Fruit fly (Drosophila melanogaster): Measurements from ENCODE around the gene CG13101.

The CG13101 gene

dm6 chr2L:8989037-8989591, 4.4 kb upstream of the CG13101 start, which contains the start of gene rost (continued):
- TF ChIP-seq mam (GFP tag; optimal IDR thresholded peaks at IDR 0.05), result no peak
- TF ChIP-seq gcm (GFP tag; optimal IDR thresholded peaks at IDR 0.05), result no peak
- TF ChIP-seq Deaf1 (tag; optimal IDR thresholded peaks at IDR 0.05), result peak; percentile 94
- TF ChIP-seq z (GFP tag; IDR thresholded peaks at IDR 0.05), result no peak
- TF ChIP-seq h (optimal IDR thresholded peaks at IDR 0.05), result no peak
- TF ChIP-seq ato (GFP tag; IDR thresholded peaks at IDR 0.05; ENCODE audit: partially characterized antibody), result no peak
- no peak for TF ChIP-seq peb (GFP tag; IDR thresholded peaks at IDR 0.05)
- no peak for TF ChIP-seq chif (GFP tag; optimal IDR thresholded peaks at IDR 0.05)
- no peak for TF ChIP-seq CG17568 (GFP tag; optimal IDR thresholded peaks at IDR 0.05)
- no peak for TF ChIP-seq Abd-B (GFP tag; optimal IDR thresholded peaks at IDR 0.05)
- 0 out of 2 replicates have a peak, but pooled peaks have one; percentile 7 for TF ChIP-seq MBD-R2 (GFP tag; IDR thresholded peaks at IDR 0.05)
- TF ChIP-seq Sin3A (optimal IDR thresholded peaks at IDR 0.05), result no peak
- TF ChIP-seq lmd (GFP tag; IDR thresholded peaks at IDR 0.05), result no peak
- TF ChIP-seq CG34376 (GFP tag; optimal IDR thresholded peaks at IDR 0.05), result peak; percentile 86
- no peak for TF ChIP-seq crc (GFP tag; optimal IDR thresholded peaks at IDR 0.05)
- no peak for TF ChIP-seq CG9727 (GFP tag; optimal IDR thresholded peaks at IDR 0.05)
- TF ChIP-seq tna (GFP tag; IDR thresholded peaks at IDR 0.05; ENCODE audit: partially characterized antibody), result no peak
- TF ChIP-seq lbe (GFP tag; optimal IDR thresholded peaks at IDR 0.05), result peak; percentile 54
- no peak for TF ChIP-seq CG12659 (GFP tag; optimal IDR thresholded peaks at IDR 0.05)
- no peak for TF ChIP-seq gce (GFP tag; IDR thresholded peaks at IDR 0.05)
- no peak for TF ChIP-seq CG8089 (GFP tag; optimal IDR thresholded peaks at IDR 0.05)
- TF ChIP-seq CG10462 (GFP tag; optimal IDR thresholded peaks at IDR 0.05), result no peak
- TF ChIP-seq CG6791 (GFP tag; IDR thresholded peaks at IDR 0.05; ENCODE audit: partially characterized antibody), result no peak
- TF ChIP-seq CG13287 (GFP tag; IDR thresholded peaks at IDR 0.05; ENCODE audit: partially characterized antibody), result no peak
- TF ChIP-seq CG3726 (GFP tag; IDR thresholded peaks at IDR 0.05), result no peak
- TF ChIP-seq kah (GFP tag; optimal IDR thresholded peaks at IDR 0.05), result no peak
- no peak for TF ChIP-seq CG12299 (tag; optimal IDR thresholded peaks at IDR 0.05)
- TF ChIP-seq Rx (GFP tag; IDR thresholded peaks at IDR 0.05), result no peak
- no peak for TF ChIP-seq Stat92E (GFP tag; optimal IDR thresholded peaks at IDR 0.05)
- no peak for TF ChIP-seq CG12744 (GFP tag; optimal IDR thresholded peaks at IDR 0.05)
- no peak for TF ChIP-seq Spps (tag; optimal IDR thresholded peaks at IDR 0.05)
- TF ChIP-seq chn (GFP tag; optimal IDR thresholded peaks at IDR 0.05), result no peak
- no peak for TF ChIP-seq dimm (GFP tag; IDR thresholded peaks at IDR 0.05)
- TF ChIP-seq Poxn (GFP tag; IDR thresholded peaks at IDR 0.05), result no peak
- TF ChIP-seq Jarid2 (GFP tag; optimal IDR thresholded peaks at IDR 0.05), result peak; percentile 41
- TF ChIP-seq Pdp1 (GFP tag; optimal IDR thresholded peaks at IDR 0.05), result peak in 1 of 2 experiments; percentile 69
- TF ChIP-seq otp (GFP tag; IDR thresholded peaks at IDR 0.05), result no peak
- no peak for TF ChIP-seq CG7357 (GFP tag; IDR thresholded peaks at IDR 0.05)
- no peak for TF ChIP-seq seq (GFP tag; IDR thresholded peaks at IDR 0.05)
- TF ChIP-seq CG18599 (GFP tag; optimal IDR thresholded peaks at IDR 0.05), result peak; percentile 49
- peak; percentile 82 for TF ChIP-seq Hey (tag; optimal IDR thresholded peaks at IDR 0.05)
- TF ChIP-seq knrl (GFP tag; IDR thresholded peaks at IDR 0.05; ENCODE audit: partially characterized antibody), result no peak
- no peak for TF ChIP-seq yki (optimal IDR thresholded peaks at IDR 0.05)
- peak; percentile 44 for TF ChIP-seq HmgZ (tag; optimal IDR thresholded peaks at IDR 0.05)
- no peak for TF ChIP-seq az2 (GFP tag; optimal IDR thresholded peaks at IDR 0.05)
- TF ChIP-seq wor (GFP tag; IDR thresholded peaks at IDR 0.05), result no peak
- no peak for TF ChIP-seq sim (GFP tag; IDR thresholded peaks at IDR 0.05)
- no peak for TF ChIP-seq bowl (GFP tag; IDR thresholded peaks at IDR 0.05)
- no peak for TF ChIP-seq insv (GFP tag; optimal IDR thresholded peaks at IDR 0.05)
